Worm (Caenorhabditis elegans) whole organism, mixed stage, embryonic: ENCODE data around the gene piga-1.

Source experiments
- nhr-2 ChIP-seq: fragments of 150-350 bp; optimal IDR thresholded peaks from 2 replicates; lab custom pipeline; 2014; ENCODE audit warnings: missing biosample characterization, missing genetic modification characterization
- pha-4 ChIP-seq: fragments of 150-350 bp; optimal IDR thresholded peaks from 2 replicates; lab custom pipeline; 2018; ENCODE audit warnings: missing biosample characterization, missing genetic modification reagents, missing genetic modification characterization
- ztf-11 ChIP-seq: fragments of 150-350 bp; optimal IDR thresholded peaks from 2 replicates; lab custom pipeline; 2014; ENCODE audit warnings: missing biosample characterization, missing genetic modification characterization

DNA sequence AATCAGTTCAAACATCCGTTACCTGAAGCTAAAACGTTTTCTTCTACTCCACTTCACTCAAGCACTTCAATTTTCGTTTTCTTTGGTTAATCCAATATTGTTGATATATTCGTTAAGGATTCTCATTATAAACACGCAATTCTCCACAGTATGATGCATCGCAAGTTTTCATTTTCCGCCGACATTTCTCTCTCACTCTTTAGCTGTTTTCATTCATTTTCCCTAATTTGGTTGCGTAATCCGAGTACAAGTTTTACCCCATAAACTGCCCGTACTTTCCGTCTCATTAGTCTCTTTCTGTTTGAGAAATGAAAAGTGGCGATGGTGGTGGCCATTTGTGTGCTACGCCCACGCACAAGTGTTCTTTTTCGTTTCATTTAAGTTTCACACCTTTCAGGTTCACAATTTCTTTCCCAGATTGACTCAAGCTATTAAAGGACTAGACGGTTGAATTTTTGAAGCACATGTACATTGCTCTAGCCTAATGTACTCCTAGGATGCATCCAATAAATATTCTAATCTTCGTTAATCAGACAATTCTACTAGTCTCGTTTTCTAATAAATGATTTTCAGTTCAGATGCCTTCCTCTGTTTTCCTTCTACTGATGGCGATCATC lies 29.9 kb upstream of the piga-1 start, which contains the start of gene C34C6.3:
- TF ChIP-seq ztf-11 (tag; lab: Kevin White, UChicago) (no peak), nhr-2 (tag; lab: Kevin White, UChicago) (no peak), pha-4 (no peak)
